Worm (Caenorhabditis elegans): ENCODE data around the gene str-172.

- TF ChIP-seq dpl-1 (GFP tag; optimal IDR thresholded peaks at IDR 0.05) (no peak), nhr-237 (tag; optimal IDR thresholded peaks at IDR 0.05) (no peak), nhr-28 (tag; optimal IDR thresholded peaks at IDR 0.05) (no peak), unc-86 (tag; optimal IDR thresholded peaks at IDR 0.05) (no peak), sptf-1 (tag; optimal IDR thresholded peaks at IDR 0.05) (no peak), ztf-11 (tag; optimal IDR thresholded peaks at IDR 0.05) (no peak), fos-1 (tag; optimal IDR thresholded peaks at IDR 0.05) (no peak), aly-2 (tag; optimal IDR thresholded peaks at IDR 0.05) (no peak), lir-3 (tag; optimal IDR thresholded peaks at IDR 0.05; ENCODE audit: poor library complexity) (no peak), nhr-11 (tag; optimal IDR thresholded peaks at IDR 0.05) (no peak), nhr-77 (tag; optimal IDR thresholded peaks at IDR 0.05) (no peak)
Observed at ce11 chrIV:4861449-4861848, 6.1 kb downstream of the str-172 start, which contains the start of the genes Y17G9A.4 and str-173.

Data from whole organism, L1 larva.